Worm (Caenorhabditis elegans) whole organism, L2 larva: ENCODE results near the gene C04F6.7.
A peak's percentile ranks its signal among the peaks of the same experiment; 100 is the strongest.

Source experiments
- F13H6.1 ChIP-seq: sonication (generic microtip); optimal IDR thresholded peaks from 2 replicates; lab custom pipeline; 2016; ENCODE audit warnings: missing genetic modification characterization, missing compliant biosample characterization
- R02D3.7 ChIP-seq: fragments of 150-350 bp; optimal IDR thresholded peaks from 2 replicates; lab custom pipeline; 2014; ENCODE audit warnings: missing biosample characterization, missing genetic modification characterization
- Y55F3AM.14 ChIP-seq: fragments of 200-800 bp; sonication (Bioruptor generic); optimal IDR thresholded peaks from 2 replicates; lab custom pipeline; 2018; ENCODE audit warnings: mild to moderate bottlenecking, missing genetic modification characterization, missing compliant biosample characterization
- ZK546.5 ChIP-seq: sonication (generic microtip); optimal IDR thresholded peaks from 2 replicates; lab custom pipeline; 2017; ENCODE audit warnings: missing biosample characterization, missing genetic modification characterization
- ama-1 ChIP-seq: fragments of 150-350 bp; optimal IDR thresholded peaks from 2 replicates; lab custom pipeline; 2018; ENCODE audit warnings: inconsistent platforms
- crh-2 ChIP-seq: sonication (generic microtip); optimal IDR thresholded peaks from 2 replicates; lab custom pipeline; 2017; ENCODE audit warnings: missing biosample characterization, missing genetic modification characterization
- dmd-4 ChIP-seq: sonication (generic microtip); optimal IDR thresholded peaks from 2 replicates; lab custom pipeline; 2017; ENCODE audit warnings: missing biosample characterization, missing genetic modification characterization
- elt-1 ChIP-seq: fragments of 150-350 bp; optimal IDR thresholded peaks from 2 replicates; lab custom pipeline; 2014; ENCODE audit warnings: missing biosample characterization, missing genetic modification characterization
- elt-3 ChIP-seq: sonication (generic microtip); optimal IDR thresholded peaks from 2 replicates; lab custom pipeline; 2017; ENCODE audit warnings: missing biosample characterization, missing genetic modification characterization
- fos-1 ChIP-seq: fragments of 150-350 bp; optimal IDR thresholded peaks from 2 replicates; lab custom pipeline; 2014; ENCODE audit warnings: missing biosample characterization, missing genetic modification characterization
- lin-13 ChIP-seq: fragments of 150-350 bp; optimal IDR thresholded peaks from 2 replicates; lab custom pipeline; 2014; ENCODE audit warnings: missing biosample characterization, missing genetic modification reagents, missing genetic modification characterization
- lin-39 ChIP-seq: fragments of 150-350 bp; optimal IDR thresholded peaks from 2 replicates; lab custom pipeline; 2014; ENCODE audit warnings: missing biosample characterization, missing genetic modification reagents, missing genetic modification characterization
- lsy-2 ChIP-seq, 2 experiments: fragments of 150-350 bp in 1 of 2; sonication (generic microtip) in 1 of 2; optimal IDR thresholded peaks; 2 replicates each; lab custom pipeline; 2014 to 2017; ENCODE audit warnings: missing biosample characterization in 2 of 2, missing genetic modification characterization in 2 of 2
- mab-5 ChIP-seq: fragments of 150-350 bp; optimal IDR thresholded peaks from 2 replicates; lab custom pipeline; 2014; ENCODE audit warnings: missing biosample characterization, missing genetic modification characterization
- nhr-10 ChIP-seq: sonication (generic microtip); optimal IDR thresholded peaks from 2 replicates; lab custom pipeline; 2017; ENCODE audit warnings: missing biosample characterization, missing genetic modification characterization
- nhr-11 ChIP-seq: fragments of 150-350 bp; optimal IDR thresholded peaks from 2 replicates; lab custom pipeline; 2014; ENCODE audit warnings: missing biosample characterization, missing genetic modification characterization
- nhr-129 ChIP-seq: fragments of 150-350 bp; optimal IDR thresholded peaks from 2 replicates; lab custom pipeline; 2014; ENCODE audit warnings: missing biosample characterization, missing genetic modification characterization
- nhr-21 ChIP-seq: fragments of 150-350 bp; optimal IDR thresholded peaks from 2 replicates; lab custom pipeline; 2014; ENCODE audit warnings: missing biosample characterization, missing genetic modification characterization
- nhr-23 ChIP-seq: fragments of 150-350 bp; optimal IDR thresholded peaks from 2 replicates; lab custom pipeline; 2014; ENCODE audit warnings: missing biosample characterization, missing genetic modification reagents, missing genetic modification characterization
- nhr-25 ChIP-seq: fragments of 150-350 bp; sonication (generic microtip); optimal IDR thresholded peaks from 3 replicates; lab custom pipeline; 2014; ENCODE audit warnings: missing biosample characterization, missing genetic modification characterization
- nhr-6 ChIP-seq: fragments of 150-350 bp; optimal IDR thresholded peaks from 2 replicates; lab custom pipeline; 2014; ENCODE audit warnings: missing biosample characterization, missing genetic modification characterization
- nhr-77 ChIP-seq: fragments of 150-350 bp; optimal IDR thresholded peaks from 2 replicates; lab custom pipeline; 2014; ENCODE audit warnings: missing biosample characterization, missing genetic modification characterization
- sem-4 ChIP-seq: fragments of 150-350 bp; optimal IDR thresholded peaks from 2 replicates; lab custom pipeline; 2014; ENCODE audit warnings: missing biosample characterization, missing genetic modification reagents, missing genetic modification characterization
- skn-1 ChIP-seq: sonication (generic microtip); optimal IDR thresholded peaks from 2 replicates; lab custom pipeline; 2017; ENCODE audit warnings: missing biosample characterization, missing genetic modification characterization
- sma-9 ChIP-seq, 2 experiments: fragments of 150-350 bp in 1 of 2; sonication (generic microtip) in 1 of 2; optimal IDR thresholded peaks; 2 replicates each; lab custom pipeline; 2014 to 2016; ENCODE audit warnings: missing genetic modification characterization in 2 of 2, mild to moderate bottlenecking in 1 of 2, missing biosample characterization in 1 of 2, missing compliant biosample characterization in 1 of 2, missing genetic modification reagents in 1 of 2, moderate library complexity in 1 of 2
- snpc-4 ChIP-seq: fragments of 150-350 bp; optimal IDR thresholded peaks from 2 replicates; lab custom pipeline; 2014; ENCODE audit warnings: missing biosample characterization, missing genetic modification characterization
- unc-39 ChIP-seq: fragments of 150-350 bp; optimal IDR thresholded peaks from 2 replicates; lab custom pipeline; 2014; ENCODE audit warnings: missing biosample characterization, missing genetic modification characterization
- unc-62 ChIP-seq: fragments of 150-350 bp; optimal IDR thresholded peaks from 2 replicates; lab custom pipeline; 2014; ENCODE audit warnings: missing biosample characterization, missing genetic modification reagents, missing genetic modification characterization
- zag-1 ChIP-seq: fragments of 150-350 bp; optimal IDR thresholded peaks from 2 replicates; lab custom pipeline; 2014; ENCODE audit warnings: missing biosample characterization, missing genetic modification characterization
- ztf-1 ChIP-seq: fragments of 200-800 bp; sonication (Bioruptor generic); conservative IDR thresholded peaks from 2 replicates; pipeline ENCODE4 v1.3.6; 2022; ENCODE audit warnings: missing genetic modification characterization, missing compliant biosample characterization
- ztf-11 ChIP-seq: sonication (generic microtip); optimal IDR thresholded peaks from 2 replicates; lab custom pipeline; 2017; ENCODE audit warnings: missing biosample characterization, missing genetic modification characterization

C04F6.7 gene

ce11 chrX:3416063-3416462 lies 2.9 kb downstream of the C04F6.7 start:
- TF ChIP-seq nhr-77 (tag; lab: Kevin White, UChicago) (no peak), R02D3.7 (tag; lab: Kevin White, UChicago) (no peak), sem-4 (no peak), sma-9 (GFP tag; optimal IDR thresholded peaks at IDR 0.05; lab: Kevin White, UChicago) (no peak), sma-9 (tag; optimal IDR thresholded peaks at IDR 0.05; lab: Kevin White, UChicago) (no peak), ztf-1 (GFP tag; lab: Robert Waterston, UW) (no peak), unc-62 (GFP tag; lab: Kevin White, UChicago) (no peak), dmd-4 (tag; lab: Kevin White, UChicago) (no peak), mab-5 (tag; lab: Kevin White, UChicago) (no peak), F13H6.1 (tag; lab: Kevin White, UChicago) (no peak), lsy-2 (tag; optimal IDR thresholded peaks at IDR 0.05; lab: Kevin White, UChicago) (no peak), snpc-4 (no peak), elt-1 (no peak), lin-39 (tag; lab: Kevin White, UChicago) (no peak), skn-1 (tag; lab: Kevin White, UChicago) (no peak), nhr-6 (tag; lab: Kevin White, UChicago) (no peak), crh-2 (tag; lab: Kevin White, UChicago) (no peak), lin-13 (GFP tag; lab: Kevin White, UChicago) (no peak), nhr-11 (tag; lab: Kevin White, UChicago) (no peak), nhr-23 (tag; lab: Kevin White, UChicago) (no peak), Y55F3AM.14 (GFP tag; lab: Kevin White, UChicago) (no peak)

- TF ChIP-seq lin-39 (tag; lab: Kevin White, UChicago) (no peak), nhr-25 (tag; lab: Kevin White, UChicago) (peak; percentile 37)
Observed at ce11 chrX:3414660-3415144, 4.3 kb downstream of the C04F6.7 start, which contains the start of gene dhs-27. TSS of gene dhs-27 (minus strand) at chrX:3414710.

ce11 chrX:3411565-3412022 lies 7.4 kb downstream of the C04F6.7 start, which contains the start of gene unc-78:
TSS of gene unc-78 (minus strand) at chrX:3411615.
- TF ChIP-seq F13H6.1 (tag; lab: Kevin White, UChicago) (peak; percentile 29), nhr-77 (tag; lab: Kevin White, UChicago) (no peak), fos-1 (tag; lab: Kevin White, UChicago) (peak; percentile 33), ZK546.5 (tag; lab: Kevin White, UChicago) (no peak)

DNA sequence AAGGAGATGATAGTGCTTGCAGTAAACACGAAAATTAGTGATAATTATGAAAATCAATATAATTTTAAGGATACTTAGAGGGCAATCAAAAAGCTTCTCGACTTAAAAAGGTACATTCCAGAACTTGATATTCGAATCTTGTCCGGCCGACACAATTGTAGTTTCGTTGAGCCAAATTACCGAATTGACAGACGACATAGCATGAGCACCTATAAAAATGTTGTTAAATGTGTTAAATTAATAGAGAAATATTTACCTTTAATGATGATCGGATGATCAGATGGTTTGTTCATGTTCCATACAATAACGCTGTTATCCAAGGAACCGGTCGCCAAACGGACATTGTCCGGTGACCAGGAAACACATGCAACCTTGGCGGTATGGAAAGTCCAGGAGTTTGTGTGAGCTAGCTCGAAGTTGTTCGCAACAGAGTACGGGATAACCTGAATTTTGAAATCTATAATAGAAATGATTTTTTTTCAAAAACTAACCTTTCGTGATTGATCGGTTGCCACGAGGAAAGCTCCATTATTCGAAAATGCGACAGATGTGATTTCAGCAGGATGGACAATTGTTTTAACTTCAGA lies 10.2 kb downstream of the C04F6.7 start:
- no peak for TF ChIP-seq lin-13 (GFP tag; lab: Kevin White, UChicago)
- TF ChIP-seq nhr-25 (tag; lab: Kevin White, UChicago): no peak
- no peak for TF ChIP-seq zag-1 (tag; lab: Kevin White, UChicago)
- no peak for TF ChIP-seq lin-39 (tag; lab: Kevin White, UChicago)
- TF ChIP-seq nhr-129 (tag; lab: Kevin White, UChicago): no peak
- TF ChIP-seq nhr-21: no peak
- TF ChIP-seq nhr-10 (tag; lab: Kevin White, UChicago): no peak
- no peak for TF ChIP-seq ama-1

DNA sequence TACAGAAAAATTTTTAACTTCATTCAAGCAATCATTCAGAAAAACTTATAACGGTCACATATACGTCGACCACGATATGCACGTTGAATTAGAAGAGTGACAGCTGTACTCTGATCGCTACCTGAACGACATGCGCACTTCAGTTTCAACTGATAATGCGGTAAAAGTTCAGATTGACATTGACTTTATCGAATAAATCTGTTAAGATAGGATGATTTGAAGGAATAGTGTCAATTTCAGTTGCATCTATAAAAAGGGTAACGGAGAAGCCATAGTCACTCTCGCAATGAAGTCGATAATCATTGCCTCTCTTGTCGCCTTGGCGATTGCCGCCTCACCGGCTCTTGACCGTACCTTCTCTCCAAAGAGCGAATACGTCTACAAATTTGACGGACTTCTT lies 15.8 kb downstream of the C04F6.7 start, which contains the start of gene vit-5:
TSS of gene vit-5 (plus strand) at position 277 of the 400 bp plus-strand sequence.
- TF ChIP-seq R02D3.7 (tag; lab: Kevin White, UChicago) (no peak), unc-39 (tag; lab: Kevin White, UChicago) (no peak), zag-1 (tag; lab: Kevin White, UChicago) (no peak), ztf-11 (tag; lab: Kevin White, UChicago) (no peak), elt-3 (no peak), lsy-2 (tag; optimal IDR thresholded peaks at IDR 0.05; lab: Kevin White, UChicago) (no peak), nhr-77 (tag; lab: Kevin White, UChicago) (no peak)

- no peak for TF ChIP-seq unc-62 (GFP tag; lab: Kevin White, UChicago)
- TF ChIP-seq F13H6.1 (tag; lab: Kevin White, UChicago): no peak
Observed at ce11 chrX:3401701-3402100, 17.3 kb downstream of the C04F6.7 start, which contains the start of gene C04F6.9. TSS of gene C04F6.9 (plus strand) at chrX:3402001.
